Fruit fly (Drosophila melanogaster) whole organism, embryonic: Measurements from ENCODE around the gene enc.

ENCODE experiments used
- CG10431 ChIP-seq: fragments of 200-800 bp; sonication (Bioruptor generic); optimal IDR thresholded peaks from 3 replicates; lab custom pipeline; 2018; ENCODE audit warnings: missing biosample characterization, mild to moderate bottlenecking, missing genetic modification characterization
- CG10654 ChIP-seq: fragments of 200-800 bp; sonication (Bioruptor generic); optimal IDR thresholded peaks from 2 replicates; lab custom pipeline; 2016; ENCODE audit warnings: missing biosample characterization, missing genetic modification characterization
- CG12391 ChIP-seq: fragments of 200-800 bp; sonication (Bioruptor generic); optimal IDR thresholded peaks from 3 replicates; lab custom pipeline; 2018; ENCODE audit warnings: missing biosample characterization, mild to moderate bottlenecking, missing genetic modification characterization, moderate library complexity
- CG14667 ChIP-seq: fragments of 200-800 bp; sonication (Bioruptor generic); IDR thresholded peaks from 2 replicates; pipeline ENCODE4 v1.3.6; 2022; ENCODE audit warnings: missing biosample characterization, missing genetic modification characterization
- CG17359 ChIP-seq: fragments of 200-800 bp; sonication (Bioruptor generic); optimal IDR thresholded peaks from 3 replicates; lab custom pipeline; 2018; ENCODE audit warnings: missing biosample characterization, mild to moderate bottlenecking, missing genetic modification characterization, moderate library complexity
- CG17568 ChIP-seq: fragments of 200-800 bp; sonication (Bioruptor generic); optimal IDR thresholded peaks from 2 replicates; lab custom pipeline; 2018; ENCODE audit warnings: missing biosample characterization, mild to moderate bottlenecking, missing genetic modification characterization, moderate library complexity
- CG18599 ChIP-seq: fragments of 200-800 bp; sonication (Bioruptor generic); optimal IDR thresholded peaks from 3 replicates; lab custom pipeline; 2017; ENCODE audit warnings: missing biosample characterization, missing genetic modification characterization, mild to moderate bottlenecking, moderate library complexity, missing genetic modification reagents
- CG2202 ChIP-seq: fragments of 200-800 bp; sonication (Bioruptor generic); optimal IDR thresholded peaks from 2 replicates; lab custom pipeline; 2018; ENCODE audit warnings: missing biosample characterization, mild to moderate bottlenecking, missing genetic modification characterization
- CG31388 ChIP-seq: fragments of 200-800 bp; sonication (Bioruptor generic); optimal IDR thresholded peaks from 2 replicates; lab custom pipeline; 2016; ENCODE audit warnings: missing biosample characterization, missing genetic modification characterization
- CG3163 ChIP-seq: fragments of 200-800 bp; sonication (Bioruptor generic); optimal IDR thresholded peaks from 3 replicates; lab custom pipeline; 2016; ENCODE audit warnings: missing biosample characterization, missing genetic modification characterization
- CG42726 ChIP-seq: fragments of 200-800 bp; sonication (Bioruptor generic); IDR thresholded peaks from 2 replicates; pipeline ENCODE4 v1.3.6; 2022; ENCODE audit warnings: missing biosample characterization, missing genetic modification characterization; ENCODE audit not compliant: partially characterized antibody
- CG6254 ChIP-seq: fragments of 200-800 bp; sonication (Bioruptor generic); optimal IDR thresholded peaks from 3 replicates; lab custom pipeline; 2017; ENCODE audit warnings: mild to moderate bottlenecking, missing biosample characterization, missing genetic modification reagents, missing genetic modification characterization
- CG6654 ChIP-seq: fragments of 200-800 bp; sonication (Bioruptor generic); optimal IDR thresholded peaks from 2 replicates; lab custom pipeline; 2017; ENCODE audit warnings: missing biosample characterization, mild to moderate bottlenecking, missing genetic modification characterization
- CG6791 ChIP-seq: fragments of 200-800 bp; sonication (Bioruptor generic); IDR thresholded peaks from 3 replicates; pipeline ENCODE4 v1.3.6; 2022; ENCODE audit warnings: missing biosample characterization, missing genetic modification characterization; ENCODE audit not compliant: partially characterized antibody
- CG8388 ChIP-seq: fragments of 200-800 bp; sonication (Bioruptor generic); optimal IDR thresholded peaks from 2 replicates; lab custom pipeline; 2019; ENCODE audit warnings: missing biosample characterization, mild to moderate bottlenecking, missing genetic modification characterization, moderate library complexity
- CG8924 ChIP-seq: fragments of 200-800 bp; optimal IDR thresholded peaks from 3 replicates; lab custom pipeline; 2019; ENCODE audit warnings: missing biosample characterization, mild to moderate bottlenecking, missing genetic modification characterization, moderate library complexity
- Deaf1 ChIP-seq: fragments of 200-800 bp; optimal IDR thresholded peaks from 3 replicates; lab custom pipeline; 2019; ENCODE audit warnings: missing biosample characterization, mild to moderate bottlenecking, missing genetic modification characterization, moderate library complexity
- GATAe ChIP-seq: fragments of 200-800 bp; sonication (Bioruptor generic); conservative IDR thresholded peaks from 2 replicates; pipeline ENCODE4 v1.3.6; 2022; ENCODE audit warnings: missing biosample characterization, missing genetic modification characterization
- Hmr ChIP-seq: fragments of 200-800 bp; sonication (Bioruptor generic); optimal IDR thresholded peaks from 3 replicates; lab custom pipeline; 2017; ENCODE audit warnings: mild to moderate bottlenecking, missing biosample characterization, missing genetic modification reagents, missing genetic modification characterization
- Hmx ChIP-seq: fragments of 200-800 bp; sonication (Bioruptor generic); optimal IDR thresholded peaks from 2 replicates; lab custom pipeline; 2016; ENCODE audit warnings: missing biosample characterization, missing genetic modification characterization
- Hsf ChIP-seq: fragments of 200-800 bp; sonication (Bioruptor generic); optimal IDR thresholded peaks from 3 replicates; lab custom pipeline; 2016; ENCODE audit warnings: missing biosample characterization, missing genetic modification characterization
- MBD-R2 ChIP-seq: fragments of 200-800 bp; sonication (Bioruptor generic); IDR thresholded peaks from 2 replicates; pipeline ENCODE4 v1.3.6; 2022; ENCODE audit warnings: missing biosample characterization, missing genetic modification characterization
- Ssrp ChIP-seq: fragments of 200-800 bp; sonication (Bioruptor generic); optimal IDR thresholded peaks from 2 replicates; lab custom pipeline; 2018; ENCODE audit warnings: missing biosample characterization, mild to moderate bottlenecking, missing genetic modification characterization, moderate library complexity
- Trl ChIP-seq, 3 experiments: fragments of >200 bp in 2 of 3; fragments of 200-800 bp in 1 of 3; sonication (Bioruptor generic) in 1 of 3; optimal IDR thresholded peaks; 2 replicates in 1 of 3; 3 replicates in 2 of 3; lab custom pipeline; 2016 to 2017; ENCODE audit warnings: missing biosample characterization in 1 of 3, missing genetic modification characterization in 1 of 3
- exex ChIP-seq: fragments of 200-800 bp; sonication (Bioruptor generic); optimal IDR thresholded peaks from 4 replicates; lab custom pipeline; 2018; ENCODE audit warnings: missing biosample characterization, mild to moderate bottlenecking, missing genetic modification characterization, moderate library complexity
- grau ChIP-seq: fragments of 200-800 bp; optimal IDR thresholded peaks from 3 replicates; lab custom pipeline; 2019; ENCODE audit warnings: missing biosample characterization, mild to moderate bottlenecking, missing genetic modification characterization, moderate library complexity
- her ChIP-seq: fragments of 200-800 bp; sonication (Bioruptor generic); optimal IDR thresholded peaks from 2 replicates; lab custom pipeline; 2016; ENCODE audit warnings: missing biosample characterization, missing genetic modification characterization
- lmd ChIP-seq: fragments of 200-800 bp; sonication (Bioruptor generic); IDR thresholded peaks from 2 replicates; pipeline ENCODE4 v1.3.6; 2022; ENCODE audit warnings: missing biosample characterization, missing genetic modification characterization
- nerfin-2 ChIP-seq: fragments of 200-800 bp; sonication (Bioruptor generic); IDR thresholded peaks from 2 replicates; pipeline ENCODE4 v1.3.6; 2022; ENCODE audit warnings: missing biosample characterization, missing genetic modification characterization; ENCODE audit not compliant: partially characterized antibody
- p53 ChIP-seq: fragments of 200-800 bp; sonication (Bioruptor generic); optimal IDR thresholded peaks from 2 replicates; lab custom pipeline; 2016; ENCODE audit warnings: missing biosample characterization, missing genetic modification characterization
- run ChIP-seq: fragments of 200-800 bp; sonication (Bioruptor generic); optimal IDR thresholded peaks from 3 replicates; lab custom pipeline; 2018; ENCODE audit warnings: missing biosample characterization, mild to moderate bottlenecking, missing genetic modification characterization
- sc ChIP-seq, 3 experiments: fragments of >200 bp in 2 of 3; fragments of 200-800 bp in 1 of 3; sonication (Bioruptor generic) in 1 of 3; optimal IDR thresholded peaks; 2 replicates in 2 of 3; 3 replicates in 1 of 3; lab custom pipeline; 2017; ENCODE audit warnings: mild to moderate bottlenecking in 1 of 3, missing biosample characterization in 1 of 3, missing genetic modification characterization in 1 of 3, missing genetic modification reagents in 1 of 3
- scrt ChIP-seq: fragments of 200-800 bp; sonication (Bioruptor generic); optimal IDR thresholded peaks from 2 replicates; lab custom pipeline; 2018; ENCODE audit warnings: missing biosample characterization, mild to moderate bottlenecking, missing genetic modification characterization, moderate library complexity
- sna ChIP-seq: fragments of 200-800 bp; sonication (Bioruptor generic); IDR thresholded peaks from 2 replicates; pipeline ENCODE4 v1.3.6; 2022; ENCODE audit warnings: missing biosample characterization, missing genetic modification characterization; ENCODE audit not compliant: partially characterized antibody
- so ChIP-seq: fragments of 200-800 bp; sonication (Bioruptor generic); IDR thresholded peaks from 3 replicates; pipeline ENCODE4 v1.3.6; 2022; ENCODE audit warnings: missing biosample characterization, missing genetic modification characterization
- sob ChIP-seq: fragments of 200-800 bp; sonication (Bioruptor generic); IDR thresholded peaks from 2 replicates; pipeline ENCODE4 v1.3.6; 2022; ENCODE audit warnings: missing biosample characterization, missing genetic modification characterization
- stc ChIP-seq: fragments of 200-800 bp; sonication (Bioruptor generic); IDR thresholded peaks from 2 replicates; pipeline ENCODE4 v1.3.6; 2022; ENCODE audit warnings: missing biosample characterization, missing genetic modification characterization
- ttk ChIP-seq: fragments of 200-800 bp; sonication (Bioruptor generic); IDR thresholded peaks from 2 replicates; pipeline ENCODE4 v2.1.2; 2022; ENCODE audit warnings: missing biosample characterization, missing genetic modification characterization
- vnd ChIP-seq: fragments of 200-800 bp; sonication (Bioruptor generic); IDR thresholded peaks from 3 replicates; pipeline ENCODE4 v1.3.6; 2022; ENCODE audit warnings: missing biosample characterization, missing genetic modification characterization; ENCODE audit not compliant: partially characterized antibody
- zfh1 ChIP-seq: fragments of 200-800 bp; sonication (Bioruptor generic); IDR thresholded peaks from 3 replicates; pipeline ENCODE4 v1.3.6; 2022; ENCODE audit warnings: missing biosample characterization, missing genetic modification characterization

Gene enc

dm6 chr3L:3788790-3789421, 29.6 kb upstream of the enc start (continued):
- TF ChIP-seq zfh1 (GFP tag; lab: Robert Waterston, UW) (peak; percentile 62), CG6791 (GFP tag; lab: Robert Waterston, UW) (peak; percentile 70), Hmx (GFP tag; lab: Kevin White, UChicago) (no peak), lmd (GFP tag; lab: Robert Waterston, UW) (no peak), ttk (GFP tag; lab: Robert Waterston, UW) (no peak), sna (GFP tag; lab: Robert Waterston, UW) (peak; percentile 42; the same call in 1 of the 2 replicates), CG31388 (no peak), run (no peak), sc (optimal IDR thresholded peaks at IDR 0.05; lab: Kevin White, UChicago) (no peak), sc (GFP tag; optimal IDR thresholded peaks at IDR 0.05; lab: Kevin White, UChicago) (no peak), CG18599 (peak; percentile 37), Deaf1 (tag; lab: Kevin White, UChicago) (peak; percentile 7), Ssrp (tag; lab: Kevin White, UChicago) (peak; percentile 9), sob (0 out of 2 replicates have a peak, but pooled peaks have one; percentile 4), so (GFP tag; lab: Robert Waterston, UW) (peak; percentile 65; the same call in 1 of the 3 replicates), CG3163 (GFP tag; lab: Kevin White, UChicago) (peak; percentile 64), scrt (GFP tag; lab: Kevin White, UChicago) (peak; percentile 31), CG6654 (GFP tag; lab: Kevin White, UChicago) (peak; percentile 100), CG10654 (no peak), p53 (GFP tag; lab: Kevin White, UChicago) (no peak), vnd (peak; percentile 36; the same call in 1 of the 3 replicates), her (GFP tag; lab: Kevin White, UChicago) (peak; percentile 4), Hmr (GFP tag; lab: Kevin White, UChicago) (peak; percentile 36), grau (tag; lab: Kevin White, UChicago) (peak; percentile 92), CG42726 (GFP tag; lab: Robert Waterston, UW) (peak; percentile 81), CG8924 (tag; lab: Kevin White, UChicago) (peak; percentile 66), CG2202 (tag; lab: Kevin White, UChicago) (no peak), Trl (optimal IDR thresholded peaks at IDR 0.05; lab: Kevin White, UChicago) (peak; percentile 68 to 75), Trl (GFP tag; optimal IDR thresholded peaks at IDR 0.05; lab: Kevin White, UChicago) (peak; percentile 21), nerfin-2 (GFP tag; lab: Robert Waterston, UW) (peak; percentile 70), GATAe (GFP tag; lab: Robert Waterston, UW) (no peak), CG6254 (GFP tag; lab: Kevin White, UChicago) (peak; percentile 21), CG14667 (GFP tag; lab: Robert Waterston, UW) (no peak), CG12391 (tag; lab: Kevin White, UChicago) (peak; percentile 46), CG10431 (GFP tag; lab: Kevin White, UChicago) (no peak), CG17359 (tag; lab: Kevin White, UChicago) (peak; percentile 9), MBD-R2 (peak; percentile 50), stc (0 out of 2 replicates have a peak, but pooled peaks have one; percentile 33), CG8388 (GFP tag; lab: Kevin White, UChicago) (peak; percentile 42), Hsf (GFP tag; lab: Kevin White, UChicago) (no peak), exex (tag; lab: Kevin White, UChicago) (no peak), CG17568 (GFP tag; lab: Kevin White, UChicago) (peak; percentile 66)
